Fruit fly (Drosophila melanogaster): ENCODE results near the gene RpS28b.

DNA sequence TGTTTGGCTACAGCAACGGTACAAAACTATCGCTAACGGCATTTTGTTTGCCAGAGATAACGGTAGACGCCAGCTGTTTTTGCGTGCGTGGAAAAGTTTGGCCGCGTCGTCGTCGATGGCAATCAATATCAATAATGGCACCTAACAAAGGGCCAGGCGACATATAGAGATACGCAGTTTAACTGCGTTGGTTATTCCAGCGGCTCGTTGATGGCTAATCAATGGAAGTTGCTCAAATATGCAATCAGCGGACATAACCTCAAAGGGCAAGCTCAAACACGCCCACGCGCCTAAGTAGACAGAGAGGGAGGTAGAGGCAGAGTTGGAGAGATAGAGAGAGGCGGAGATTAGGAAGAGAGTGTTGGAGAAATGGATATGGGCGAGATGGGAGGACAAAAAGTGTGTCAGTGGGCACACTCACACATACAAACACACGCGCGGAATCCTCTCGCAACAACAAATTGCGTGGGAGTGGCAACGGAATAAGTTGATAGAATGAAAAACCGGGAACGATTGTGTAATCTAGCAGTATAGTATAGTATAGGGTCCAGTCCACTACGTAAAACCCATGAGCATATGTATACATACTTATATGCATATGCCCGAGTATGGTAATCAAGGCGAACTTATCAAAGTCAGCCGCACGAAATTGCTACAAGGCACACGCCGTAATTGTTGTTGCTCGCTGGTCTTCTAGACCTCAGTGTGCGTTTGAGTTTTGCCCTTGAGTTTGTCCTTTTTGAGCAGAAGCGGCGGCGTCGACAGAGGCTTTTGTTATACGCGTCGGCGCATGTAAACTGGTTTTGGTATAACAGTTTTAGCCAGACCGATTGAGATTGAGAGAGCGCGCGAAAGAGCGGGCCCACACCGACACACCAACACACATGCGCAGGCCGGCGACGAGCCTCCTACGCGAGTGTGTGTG, 45.0 kb downstream of the RpS28b start:
- TF ChIP-seq CG8478 (optimal IDR thresholded peaks at IDR 0.05) (no peak), CTCF (optimal IDR thresholded peaks at IDR 0.05) (no peak)

All from S2 (cell line).